Worm (Caenorhabditis elegans) whole organism, late embryonic: ENCODE results near the gene rpl-32.
A peak's percentile ranks its signal among the peaks of the same experiment; 100 is the strongest.

ENCODE experiments used
- C38D4.7 ChIP-seq: fragments of 200-800 bp; sonication (Bioruptor generic); optimal IDR thresholded peaks from 2 replicates; lab custom pipeline; 2018; ENCODE audit warnings: mild to moderate bottlenecking, missing genetic modification characterization, moderate library complexity, missing compliant biosample characterization
- K09A11.1 ChIP-seq: sonication (generic microtip); optimal IDR thresholded peaks from 2 replicates; lab custom pipeline; 2017; ENCODE audit warnings: antibody characterized with exemption, mild to moderate bottlenecking, missing genetic modification characterization, missing compliant biosample characterization; ENCODE audit not compliant: insufficient read depth
- Y22D7AL.16 ChIP-seq: sonication (generic microtip); optimal IDR thresholded peaks from 2 replicates; lab custom pipeline; 2016; ENCODE audit warnings: missing genetic modification characterization, missing compliant biosample characterization
- ama-1 ChIP-seq: fragments of 150-350 bp; optimal IDR thresholded peaks from 2 replicates; lab custom pipeline; 2014
- ceh-14 ChIP-seq: sonication (generic microtip); optimal IDR thresholded peaks from 2 replicates; lab custom pipeline; 2016; ENCODE audit warnings: missing genotype, missing genetic modification characterization, missing compliant biosample characterization
- ceh-18 ChIP-seq: sonication (generic microtip); optimal IDR thresholded peaks from 2 replicates; lab custom pipeline; 2016; ENCODE audit warnings: missing genetic modification characterization, missing compliant biosample characterization
- ceh-30 ChIP-seq: fragments of 150-350 bp; optimal IDR thresholded peaks from 2 replicates; lab custom pipeline; 2014; ENCODE audit warnings: missing biosample characterization, missing genetic modification characterization
- ceh-31 ChIP-seq: sonication (generic microtip); optimal IDR thresholded peaks from 2 replicates; lab custom pipeline; 2016; ENCODE audit warnings: missing genetic modification characterization, missing compliant biosample characterization
- ceh-48 ChIP-seq: sonication (generic microtip); optimal IDR thresholded peaks from 2 replicates; lab custom pipeline; 2016; ENCODE audit warnings: missing genetic modification characterization, inconsistent platforms, missing compliant biosample characterization
- ceh-6 ChIP-seq: fragments of 200-800 bp; sonication (Bioruptor generic); optimal IDR thresholded peaks from 2 replicates; lab custom pipeline; 2018; ENCODE audit warnings: mild to moderate bottlenecking, missing genetic modification characterization, missing compliant biosample characterization
- ceh-9 ChIP-seq: sonication (generic microtip); optimal IDR thresholded peaks from 2 replicates; lab custom pipeline; 2016; ENCODE audit warnings: mild to moderate bottlenecking, missing genetic modification characterization, inconsistent platforms, missing compliant biosample characterization
- che-1 ChIP-seq: sonication (generic microtip); optimal IDR thresholded peaks from 2 replicates; lab custom pipeline; 2016; ENCODE audit warnings: mild to moderate bottlenecking, missing genetic modification characterization, missing compliant biosample characterization
- dmd-4 ChIP-seq: sonication (generic microtip); optimal IDR thresholded peaks from 2 replicates; lab custom pipeline; 2016; ENCODE audit warnings: borderline replicate concordance, missing genetic modification characterization, missing compliant biosample characterization
- elt-2 ChIP-seq: sonication (generic microtip); optimal IDR thresholded peaks from 2 replicates; lab custom pipeline; 2016; ENCODE audit warnings: missing genetic modification reagents, missing genetic modification characterization, missing compliant biosample characterization
- ets-4 ChIP-seq: sonication (generic microtip); optimal IDR thresholded peaks from 2 replicates; lab custom pipeline; 2016; ENCODE audit warnings: missing genetic modification characterization, missing compliant biosample characterization
- eyg-1 ChIP-seq: sonication (generic microtip); optimal IDR thresholded peaks from 2 replicates; lab custom pipeline; 2016; ENCODE audit warnings: missing genotype, missing genetic modification characterization, missing compliant biosample characterization
- fkh-6 ChIP-seq: sonication (generic microtip); optimal IDR thresholded peaks from 2 replicates; lab custom pipeline; 2016; ENCODE audit warnings: missing genetic modification characterization, missing compliant biosample characterization
- hlh-13 ChIP-seq: fragments of 200-800 bp; sonication (Bioruptor generic); optimal IDR thresholded peaks from 2 replicates; lab custom pipeline; 2018; ENCODE audit warnings: mild to moderate bottlenecking, missing genetic modification characterization, missing compliant biosample characterization
- hlh-15 ChIP-seq: sonication (generic microtip); optimal IDR thresholded peaks from 2 replicates; lab custom pipeline; 2016; ENCODE audit warnings: missing genetic modification characterization, missing compliant biosample characterization
- hlh-8 ChIP-seq: sonication (generic microtip); optimal IDR thresholded peaks from 2 replicates; lab custom pipeline; 2016; ENCODE audit warnings: missing genotype, missing genetic modification characterization, missing compliant biosample characterization
- lin-11 ChIP-seq: fragments of 200-800 bp; sonication (Bioruptor generic); optimal IDR thresholded peaks from 2 replicates; lab custom pipeline; 2018; ENCODE audit warnings: mild to moderate bottlenecking, missing genetic modification characterization, missing compliant biosample characterization
- madf-2 ChIP-seq: sonication (generic microtip); optimal IDR thresholded peaks from 2 replicates; lab custom pipeline; 2017; ENCODE audit warnings: missing genetic modification characterization, missing compliant biosample characterization
- nfya-1 ChIP-seq: sonication (generic microtip); optimal IDR thresholded peaks from 2 replicates; lab custom pipeline; 2017; ENCODE audit warnings: missing genetic modification characterization, mild to moderate bottlenecking, missing compliant biosample characterization, antibody characterized with exemption, moderate library complexity
- npax-4 ChIP-seq: sonication (generic microtip); optimal IDR thresholded peaks from 2 replicates; lab custom pipeline; 2016; ENCODE audit warnings: missing genetic modification characterization, missing compliant biosample characterization
- odd-2 ChIP-seq: sonication (generic microtip); optimal IDR thresholded peaks from 2 replicates; lab custom pipeline; 2017; ENCODE audit warnings: antibody characterized with exemption, mild to moderate bottlenecking, missing genetic modification characterization, missing compliant biosample characterization
- pat-9 ChIP-seq: fragments of 200-800 bp; sonication (Bioruptor generic); optimal IDR thresholded peaks from 2 replicates; lab custom pipeline; 2018; ENCODE audit warnings: mild to moderate bottlenecking, missing genetic modification characterization, moderate library complexity, missing compliant biosample characterization
- pha-2 ChIP-seq: sonication (generic microtip); optimal IDR thresholded peaks from 2 replicates; lab custom pipeline; 2017; ENCODE audit warnings: mild to moderate bottlenecking, missing genetic modification characterization, missing compliant biosample characterization
- rnt-1 ChIP-seq: sonication (generic microtip); optimal IDR thresholded peaks from 2 replicates; lab custom pipeline; 2016; ENCODE audit warnings: missing genetic modification characterization, missing compliant biosample characterization
- sdc-2 ChIP-seq: sonication (generic microtip); optimal IDR thresholded peaks from 2 replicates; lab custom pipeline; 2016; ENCODE audit warnings: missing genotype, missing genetic modification characterization, missing compliant biosample characterization
- sox-2 ChIP-seq: fragments of 200-800 bp; sonication (Bioruptor generic); IDR thresholded peaks from 2 replicates; pipeline ENCODE4 v1.3.6; 2022; ENCODE audit warnings: missing genetic modification reagents, missing genetic modification characterization, missing compliant biosample characterization
- tbx-7 ChIP-seq: sonication (generic microtip); optimal IDR thresholded peaks from 2 replicates; lab custom pipeline; 2016; ENCODE audit warnings: missing genotype, missing genetic modification characterization, missing compliant biosample characterization
- ttx-3 ChIP-seq: sonication (generic microtip); optimal IDR thresholded peaks from 2 replicates; lab custom pipeline; 2016; ENCODE audit warnings: missing genetic modification reagents, missing genetic modification characterization, missing compliant biosample characterization
- unc-3 ChIP-seq, 2 experiments: fragments of 200-800 bp in 1 of 2; sonication (Bioruptor generic) in 1 of 2; sonication (generic microtip) in 1 of 2; conservative IDR thresholded peaks in 1 of 2; optimal IDR thresholded peaks in 1 of 2; 2 replicates each; pipeline versions ENCODE4 v1.3.6 to Lab custom; 2016 to 2022; ENCODE audit warnings: missing compliant biosample characterization in 2 of 2, missing genetic modification characterization in 2 of 2, missing genetic modification reagents in 1 of 2
- zip-5 ChIP-seq: sonication (generic microtip); optimal IDR thresholded peaks from 2 replicates; lab custom pipeline; 2016; ENCODE audit warnings: missing genetic modification characterization, missing compliant biosample characterization
- ztf-16 ChIP-seq: sonication (generic microtip); optimal IDR thresholded peaks from 2 replicates; lab custom pipeline; 2017; ENCODE audit warnings: missing genetic modification characterization, missing compliant biosample characterization

rpl-32 gene

DNA sequence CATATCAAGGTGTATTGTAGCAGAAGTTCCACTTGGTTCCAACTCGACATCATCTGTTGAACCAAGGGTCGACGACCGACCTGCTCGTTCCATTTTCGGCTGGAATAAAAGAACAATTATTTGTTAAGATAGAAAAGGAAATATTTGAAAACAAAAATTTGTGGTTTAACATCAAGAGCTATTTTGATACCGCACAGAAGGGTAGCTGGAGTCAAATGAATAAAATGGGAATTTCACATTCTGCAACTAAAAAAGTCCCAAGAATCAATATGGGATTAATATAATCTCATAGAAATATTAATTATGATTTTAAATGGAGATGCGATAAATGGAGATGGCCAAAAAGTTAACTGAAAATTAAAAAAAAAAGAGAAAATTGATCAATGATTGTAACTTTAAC is 41.6 kb upstream of the rpl-32 start, which contains the start of gene clh-5:
Gene clh-5 (minus strand): TSS at position 101 of the 400 bp plus-strand sequence.
- TF ChIP-seq Y22D7AL.16 (tag; lab: Kevin White, UChicago) (no peak), unc-3 (GFP tag; conservative IDR thresholded peaks at IDR 0.05; lab: Robert Waterston, UW) (no peak), unc-3 (tag; optimal IDR thresholded peaks at IDR 0.05; lab: Kevin White, UChicago) (no peak), ceh-14 (tag; lab: Kevin White, UChicago) (no peak), ceh-31 (tag; lab: Kevin White, UChicago) (no peak), madf-2 (tag; lab: Kevin White, UChicago) (no peak), rnt-1 (tag; lab: Kevin White, UChicago) (no peak), sdc-2 (tag; lab: Kevin White, UChicago) (no peak), pha-2 (no peak), ceh-30 (no peak), ttx-3 (tag; lab: Kevin White, UChicago) (no peak), K09A11.1 (tag; lab: Kevin White, UChicago) (no peak), ztf-16 (tag; lab: Kevin White, UChicago) (no peak), odd-2 (no peak), hlh-15 (tag; lab: Kevin White, UChicago) (no peak), pat-9 (tag; lab: Kevin White, UChicago) (no peak), fkh-6 (tag; lab: Kevin White, UChicago) (no peak)

DNA sequence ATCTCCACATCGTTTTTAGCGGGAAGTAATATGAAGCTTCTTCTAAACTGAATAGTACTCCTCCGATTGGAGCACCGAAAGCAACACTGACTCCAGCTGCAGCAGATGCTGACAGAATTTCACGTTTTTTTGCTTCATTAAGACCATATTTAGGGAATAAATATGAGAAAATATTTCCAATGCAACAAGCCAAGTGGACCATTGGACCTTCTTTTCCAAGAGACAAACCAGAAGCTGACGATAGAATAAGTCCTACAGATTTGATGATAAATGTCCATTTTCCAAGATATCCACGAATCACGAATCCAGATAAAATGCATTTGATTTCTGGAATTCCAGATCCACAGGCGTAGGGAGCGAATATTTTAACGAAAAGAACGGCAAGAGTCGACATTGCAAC is 40.4 kb upstream of the rpl-32 start:
- TF ChIP-seq ceh-18 (tag; lab: Kevin White, UChicago) = no peak
- TF ChIP-seq ets-4 (tag; lab: Kevin White, UChicago) = no peak
- no peak for TF ChIP-seq sox-2 (GFP tag; lab: Robert Waterston, UW)

DNA sequence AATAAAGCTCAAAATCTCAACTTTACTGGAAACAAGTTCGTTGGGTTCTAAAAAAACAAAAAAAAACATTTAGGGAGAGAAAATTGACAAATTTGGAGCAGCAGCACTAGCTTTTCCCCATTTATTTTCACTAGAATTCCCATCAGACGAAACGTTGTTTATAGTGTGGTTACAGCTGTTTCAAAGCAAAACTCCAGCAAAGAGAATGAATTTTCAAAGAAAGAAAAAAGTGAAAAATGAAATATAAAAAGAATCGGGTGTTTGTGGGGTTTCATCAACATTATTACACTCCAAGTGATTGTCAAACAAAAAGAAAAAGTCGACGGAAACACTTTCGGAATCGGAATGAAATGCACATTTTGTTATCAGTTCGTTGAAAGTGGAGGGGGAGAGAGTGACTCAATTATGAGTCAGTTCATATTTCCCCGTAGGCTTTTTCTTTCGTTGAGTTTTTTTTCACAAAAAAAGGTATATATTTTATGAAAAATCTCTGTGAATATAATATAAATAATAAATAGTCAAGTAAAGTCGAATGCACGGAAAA is 37.4 kb upstream of the rpl-32 start:
- TF ChIP-seq eyg-1 (tag; lab: Kevin White, UChicago) (no peak), npax-4 (tag; lab: Kevin White, UChicago) (no peak), sdc-2 (tag; lab: Kevin White, UChicago) (no peak), C38D4.7 (no peak), ama-1 (lab: Kevin White, UChicago) (no peak), ceh-9 (no peak), zip-5 (tag; lab: Kevin White, UChicago) (no peak), odd-2 (no peak)

DNA sequence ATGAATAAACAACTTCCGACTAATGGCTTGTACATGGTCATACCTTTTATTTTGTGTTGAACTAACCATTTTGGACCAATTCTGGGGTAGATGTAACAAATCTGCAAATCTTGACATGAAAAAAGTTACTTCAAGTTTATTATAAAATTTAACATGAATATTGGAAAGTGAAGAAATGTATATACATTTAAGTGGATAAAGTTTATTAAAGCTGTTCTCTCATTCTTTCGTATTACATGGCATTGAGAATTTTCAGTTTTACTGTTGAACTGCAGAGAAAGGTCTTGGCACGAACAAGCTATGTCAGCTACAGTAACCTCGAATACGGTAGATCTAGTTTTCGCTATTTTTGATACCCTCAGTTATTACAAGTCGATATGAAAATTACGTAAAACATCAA is 36.7 kb upstream of the rpl-32 start, which contains the start of gene C07H4.1:
Gene C07H4.1 (minus strand): TSS at position 101 of the 400 bp plus-strand sequence.
- TF ChIP-seq ceh-6 (GFP tag; lab: Kevin White, UChicago) (no peak), hlh-13 (GFP tag; lab: Kevin White, UChicago) (no peak), hlh-8 (tag; lab: Kevin White, UChicago) (no peak), zip-5 (tag; lab: Kevin White, UChicago) (no peak), dmd-4 (no peak), lin-11 (no peak), ceh-18 (tag; lab: Kevin White, UChicago) (no peak), nfya-1 (tag; lab: Kevin White, UChicago) (no peak), che-1 (tag; lab: Kevin White, UChicago) (no peak), odd-2 (no peak), ceh-48 (tag; lab: Kevin White, UChicago) (no peak)

DNA sequence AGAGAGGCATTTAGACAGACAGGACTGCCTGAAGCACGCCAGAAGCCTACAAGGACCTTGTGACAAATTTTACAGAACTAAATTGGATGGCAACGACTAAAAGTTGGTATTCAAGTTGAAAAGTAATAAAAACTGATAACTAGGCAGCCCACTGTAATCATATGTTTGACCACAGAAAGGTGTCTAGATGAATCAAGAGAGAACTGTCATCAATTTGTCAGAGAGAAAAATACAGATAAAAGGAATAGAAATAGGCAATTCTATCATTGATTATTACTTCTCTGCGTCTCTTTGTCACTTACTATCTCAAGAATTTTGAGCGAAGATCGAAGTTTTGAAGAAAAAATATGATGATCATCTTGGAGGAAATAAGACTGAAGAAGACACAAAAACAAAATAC is 36.0 kb upstream of the rpl-32 start:
- TF ChIP-seq npax-4 (tag; lab: Kevin White, UChicago) (no peak), tbx-7 (tag; lab: Kevin White, UChicago) (no peak), K09A11.1 (tag; lab: Kevin White, UChicago) (no peak), zip-5 (tag; lab: Kevin White, UChicago) (no peak), elt-2 (tag; lab: Kevin White, UChicago) (peak; percentile 42), ceh-30 (no peak), fkh-6 (tag; lab: Kevin White, UChicago) (no peak)
